Fruit fly (Drosophila melanogaster) whole organism, embryonic: Measurements from ENCODE around the gene ohgt.

Source experiments
- ATbp ChIP-seq: fragments of 200-800 bp; sonication (Bioruptor generic); optimal IDR thresholded peaks from 2 replicates; lab custom pipeline; 2017; ENCODE audit warnings: missing biosample characterization, mild to moderate bottlenecking, missing genetic modification characterization, missing genetic modification reagents
- CG10209 ChIP-seq: fragments of 200-800 bp; sonication (Bioruptor generic); optimal IDR thresholded peaks from 3 replicates; lab custom pipeline; 2017; ENCODE audit warnings: missing biosample characterization, mild to moderate bottlenecking, missing genetic modification characterization, missing genetic modification reagents
- CG10959 ChIP-seq: fragments of 200-800 bp; sonication (Bioruptor generic); IDR thresholded peaks from 2 replicates; pipeline ENCODE4 v1.3.6; 2022; ENCODE audit warnings: missing biosample characterization, missing genetic modification characterization
- CG10979 ChIP-seq: fragments of 200-800 bp; sonication (Bioruptor generic); optimal IDR thresholded peaks from 2 replicates; lab custom pipeline; 2018; ENCODE audit warnings: missing biosample characterization, mild to moderate bottlenecking, missing genetic modification characterization, moderate library complexity
- CG11085 ChIP-seq: fragments of 200-800 bp; sonication (Bioruptor generic); IDR thresholded peaks from 2 replicates; pipeline ENCODE4 v1.3.6; 2022; ENCODE audit warnings: missing biosample characterization, missing genetic modification characterization
- CG11504 ChIP-seq: fragments of 200-800 bp; sonication (Bioruptor generic); optimal IDR thresholded peaks from 3 replicates; lab custom pipeline; 2019; ENCODE audit warnings: missing biosample characterization, mild to moderate bottlenecking, missing genetic modification characterization, moderate library complexity
- CG12104 ChIP-seq: fragments of 200-800 bp; sonication (Bioruptor generic); optimal IDR thresholded peaks from 3 replicates; lab custom pipeline; 2016; ENCODE audit warnings: missing biosample characterization, missing genetic modification characterization
- CG12769 ChIP-seq: fragments of 200-800 bp; sonication (Bioruptor generic); optimal IDR thresholded peaks from 2 replicates; lab custom pipeline; 2019; ENCODE audit warnings: missing biosample characterization, mild to moderate bottlenecking, missing genetic modification characterization, moderate library complexity
- CG12942 ChIP-seq: fragments of 200-800 bp; sonication (Bioruptor generic); optimal IDR thresholded peaks from 3 replicates; lab custom pipeline; 2016; ENCODE audit warnings: missing biosample characterization, missing genetic modification characterization
- CG15514 ChIP-seq: fragments of 200-800 bp; sonication (Bioruptor generic); optimal IDR thresholded peaks from 3 replicates; lab custom pipeline; 2017; ENCODE audit warnings: missing biosample characterization, missing genetic modification characterization, mild to moderate bottlenecking, moderate library complexity, missing genetic modification reagents
- CG1603 ChIP-seq: fragments of 200-800 bp; sonication (Bioruptor generic); optimal IDR thresholded peaks from 2 replicates; lab custom pipeline; 2019; ENCODE audit warnings: missing biosample characterization, mild to moderate bottlenecking, missing genetic modification characterization, moderate library complexity
- CG16863 ChIP-seq: fragments of 200-800 bp; sonication (Bioruptor generic); optimal IDR thresholded peaks from 3 replicates; lab custom pipeline; 2016; ENCODE audit warnings: missing biosample characterization, missing genetic modification characterization
- CG1832 ChIP-seq: fragments of 200-800 bp; sonication (Bioruptor generic); optimal IDR thresholded peaks from 2 replicates; lab custom pipeline; 2017; ENCODE audit warnings: missing biosample characterization, mild to moderate bottlenecking, missing genetic modification characterization, inconsistent platforms
- CG18619 ChIP-seq: fragments of 200-800 bp; sonication (Bioruptor generic); optimal IDR thresholded peaks from 3 replicates; lab custom pipeline; 2017; ENCODE audit warnings: missing biosample characterization, mild to moderate bottlenecking, missing genetic modification characterization
- CG2120 ChIP-seq: fragments of 200-800 bp; sonication (Bioruptor generic); optimal IDR thresholded peaks from 3 replicates; lab custom pipeline; 2016; ENCODE audit warnings: missing biosample characterization, missing genetic modification characterization
- CG2199 ChIP-seq: fragments of 200-800 bp; sonication (Bioruptor generic); IDR thresholded peaks from 3 replicates; pipeline ENCODE4 v1.3.6; 2022; ENCODE audit warnings: missing biosample characterization, missing genetic modification characterization
- CG30020 ChIP-seq: fragments of 200-800 bp; optimal IDR thresholded peaks from 2 replicates; lab custom pipeline; 2019; ENCODE audit warnings: missing biosample characterization, mild to moderate bottlenecking, missing genetic modification characterization, moderate library complexity
- CG4730 ChIP-seq: fragments of 200-800 bp; sonication (Bioruptor generic); IDR thresholded peaks from 2 replicates; pipeline ENCODE4 v1.3.6; 2022; ENCODE audit warnings: missing biosample characterization, missing genetic modification characterization
- CG6791 ChIP-seq: fragments of 200-800 bp; sonication (Bioruptor generic); IDR thresholded peaks from 3 replicates; pipeline ENCODE4 v1.3.6; 2022; ENCODE audit warnings: missing biosample characterization, missing genetic modification characterization; ENCODE audit not compliant: partially characterized antibody
- CG8924 ChIP-seq: fragments of 200-800 bp; optimal IDR thresholded peaks from 3 replicates; lab custom pipeline; 2019; ENCODE audit warnings: missing biosample characterization, mild to moderate bottlenecking, missing genetic modification characterization, moderate library complexity
- CG9817 ChIP-seq: fragments of 200-800 bp; sonication (Bioruptor generic); optimal IDR thresholded peaks from 2 replicates; lab custom pipeline; 2018; ENCODE audit warnings: missing biosample characterization, mild to moderate bottlenecking, missing genetic modification characterization, moderate library complexity
- Doc3 ChIP-seq: fragments of 200-800 bp; sonication (Bioruptor generic); IDR thresholded peaks from 3 replicates; pipeline ENCODE4 v1.3.6; 2022; ENCODE audit warnings: missing biosample characterization, missing genetic modification characterization; ENCODE audit not compliant: partially characterized antibody
- Drgx ChIP-seq: fragments of 200-800 bp; sonication (Bioruptor generic); IDR thresholded peaks from 2 replicates; pipeline ENCODE4 v1.3.6; 2022; ENCODE audit warnings: missing biosample characterization, missing genetic modification characterization
- Ets65A ChIP-seq: fragments of 200-800 bp; sonication (Bioruptor generic); peaks from one replicate; lab custom pipeline; 2016; ENCODE audit warnings: missing biosample characterization, missing genetic modification characterization
- Fer3 ChIP-seq: fragments of 200-800 bp; sonication (Bioruptor generic); optimal IDR thresholded peaks from 2 replicates; lab custom pipeline; 2018; ENCODE audit warnings: missing biosample characterization, mild to moderate bottlenecking, missing genetic modification characterization, moderate library complexity
- Hr3 ChIP-seq: fragments of 200-800 bp; sonication (Bioruptor generic); optimal IDR thresholded peaks from 3 replicates; lab custom pipeline; 2016; ENCODE audit warnings: missing biosample characterization, missing genetic modification characterization
- Neu2 ChIP-seq: fragments of 200-800 bp; sonication (Bioruptor generic); optimal IDR thresholded peaks from 3 replicates; lab custom pipeline; 2016; ENCODE audit warnings: missing biosample characterization, missing genetic modification characterization, borderline replicate concordance
- NfI ChIP-seq: fragments of 200-800 bp; sonication (Bioruptor generic); optimal IDR thresholded peaks from 3 replicates; lab custom pipeline; 2018; ENCODE audit warnings: missing biosample characterization, mild to moderate bottlenecking, missing genetic modification characterization, moderate library complexity
- Oli ChIP-seq: fragments of 200-800 bp; sonication (Bioruptor generic); optimal IDR thresholded peaks from 2 replicates; lab custom pipeline; 2018; ENCODE audit warnings: missing biosample characterization, mild to moderate bottlenecking, missing genetic modification characterization, moderate library complexity
- Pdp1 ChIP-seq, 2 experiments: fragments of 200-800 bp; sonication (Bioruptor generic); optimal IDR thresholded peaks; 3 replicates each; lab custom pipeline; 2016; ENCODE audit warnings: missing biosample characterization in 2 of 2, missing genetic modification characterization in 2 of 2, mild to moderate bottlenecking in 1 of 2, moderate library complexity in 1 of 2
- Sox102F ChIP-seq: fragments of 200-800 bp; sonication (Bioruptor generic); optimal IDR thresholded peaks from 2 replicates; lab custom pipeline; 2018; ENCODE audit warnings: missing biosample characterization, mild to moderate bottlenecking, missing genetic modification characterization, moderate library complexity
- caup ChIP-seq: fragments of 200-800 bp; sonication (Bioruptor generic); optimal IDR thresholded peaks from 3 replicates; lab custom pipeline; 2017; ENCODE audit warnings: missing biosample characterization, mild to moderate bottlenecking, missing genetic modification characterization, moderate library complexity; ENCODE audit not compliant: severe bottlenecking
- cg ChIP-seq: fragments of 200-800 bp; sonication (Bioruptor generic); optimal IDR thresholded peaks from 3 replicates; lab custom pipeline; 2019; ENCODE audit warnings: missing biosample characterization, mild to moderate bottlenecking, missing genetic modification characterization, moderate library complexity
- corto ChIP-seq: fragments of 200-800 bp; sonication (Bioruptor generic); optimal IDR thresholded peaks from 2 replicates; lab custom pipeline; 2016; ENCODE audit warnings: missing biosample characterization, mild to moderate bottlenecking, missing genetic modification characterization, moderate library complexity
- exex ChIP-seq: fragments of 200-800 bp; sonication (Bioruptor generic); optimal IDR thresholded peaks from 4 replicates; lab custom pipeline; 2018; ENCODE audit warnings: missing biosample characterization, mild to moderate bottlenecking, missing genetic modification characterization, moderate library complexity
- fd3F ChIP-seq: fragments of 200-800 bp; sonication (Bioruptor generic); optimal IDR thresholded peaks from 2 replicates; lab custom pipeline; 2018; ENCODE audit warnings: missing biosample characterization, mild to moderate bottlenecking, missing genetic modification characterization, moderate library complexity
- inv ChIP-seq: fragments of 200-800 bp; sonication (Bioruptor generic); IDR thresholded peaks from 2 replicates; pipeline ENCODE4 v1.3.6; 2022; ENCODE audit warnings: missing biosample characterization, missing genetic modification characterization; ENCODE audit not compliant: partially characterized antibody
- nom ChIP-seq: fragments of 200-800 bp; sonication (Bioruptor generic); optimal IDR thresholded peaks from 2 replicates; lab custom pipeline; 2017; ENCODE audit warnings: missing biosample characterization, missing genetic modification characterization, mild to moderate bottlenecking, moderate library complexity, missing genetic modification reagents
- otp ChIP-seq: fragments of 200-800 bp; sonication (Bioruptor generic); IDR thresholded peaks from 3 replicates; pipeline ENCODE4, ENCODE4 v1.3.6; 2022; ENCODE audit warnings: missing biosample characterization, missing genetic modification characterization
- peb ChIP-seq: fragments of 200-800 bp; sonication (Bioruptor generic); IDR thresholded peaks from 2 replicates; pipeline ENCODE4 v1.3.6; 2022; ENCODE audit warnings: missing biosample characterization, missing genetic modification characterization
- phol ChIP-seq: fragments of 200-800 bp; sonication (Bioruptor generic); optimal IDR thresholded peaks from 3 replicates; lab custom pipeline; 2018; ENCODE audit warnings: missing biosample characterization, mild to moderate bottlenecking, missing genetic modification characterization, moderate library complexity
- prd ChIP-seq, 3 experiments: fragments of >200 bp in 2 of 3; fragments of 200-800 bp in 1 of 3; sonication (Bioruptor generic) in 1 of 3; optimal IDR thresholded peaks in 2 of 3; IDR thresholded peaks in 1 of 3; 2 replicates in 2 of 3; 3 replicates in 1 of 3; pipeline versions ENCODE4 v1.3.6 to Lab custom; 2017 to 2022; ENCODE audit warnings: missing biosample characterization in 1 of 3, missing genetic modification characterization in 1 of 3
- row ChIP-seq: fragments of 200-800 bp; sonication (Bioruptor generic); IDR thresholded peaks from 3 replicates; pipeline ENCODE4 v1.3.6; 2022; ENCODE audit warnings: missing biosample characterization, missing genetic modification characterization
- sc ChIP-seq, 3 experiments: fragments of >200 bp in 2 of 3; fragments of 200-800 bp in 1 of 3; sonication (Bioruptor generic) in 1 of 3; optimal IDR thresholded peaks; 2 replicates in 2 of 3; 3 replicates in 1 of 3; lab custom pipeline; 2017; ENCODE audit warnings: mild to moderate bottlenecking in 1 of 3, missing biosample characterization in 1 of 3, missing genetic modification characterization in 1 of 3, missing genetic modification reagents in 1 of 3
- sens ChIP-seq: fragments of 200-800 bp; sonication (Bioruptor generic); peaks from one replicate; lab custom pipeline; 2016; ENCODE audit warnings: missing biosample characterization, missing genetic modification characterization
- ssp ChIP-seq: fragments of 200-800 bp; sonication (Bioruptor generic); IDR thresholded peaks from 2 replicates; pipeline ENCODE4 v1.3.6; 2022; ENCODE audit warnings: missing biosample characterization, missing genetic modification characterization
- tin ChIP-seq: fragments of 200-800 bp; sonication (Bioruptor generic); optimal IDR thresholded peaks from 3 replicates; lab custom pipeline; 2016; ENCODE audit warnings: missing biosample characterization, missing genetic modification characterization
- trh ChIP-seq: fragments of 200-800 bp; sonication (Bioruptor generic); optimal IDR thresholded peaks from 2 replicates; lab custom pipeline; 2016; ENCODE audit warnings: missing biosample characterization, missing genetic modification characterization

ohgt gene

DNA sequence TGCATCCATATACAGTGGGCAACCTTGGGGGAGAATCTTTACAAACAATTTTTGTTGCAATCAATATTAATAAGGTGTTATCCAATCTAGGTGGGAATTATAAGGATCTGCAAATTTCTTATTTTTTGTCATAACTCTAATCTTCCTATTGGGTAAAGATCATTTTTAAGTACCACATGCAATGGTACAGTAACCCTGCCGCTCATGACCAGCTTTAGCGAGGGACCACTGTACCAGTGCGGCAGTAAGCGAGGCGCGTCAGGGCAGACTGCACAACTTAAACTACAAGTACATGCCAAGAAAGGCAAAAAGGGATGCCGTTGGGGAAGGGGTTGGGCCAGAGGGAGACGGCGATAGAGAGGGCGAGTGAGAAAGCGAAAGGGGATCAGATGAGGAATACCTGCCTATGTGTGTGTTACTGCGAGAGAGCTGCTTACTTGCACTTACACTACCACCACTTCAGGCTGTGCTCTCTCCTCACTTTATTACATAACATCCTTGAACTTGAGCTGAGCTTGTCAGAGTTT lies 33.6 kb downstream of the ohgt start (continued):
- TF ChIP-seq CG2199 (GFP tag; lab: Robert Waterston, UW) (no peak), CG11085 (no peak), otp (no peak), CG11504 (tag; lab: Kevin White, UChicago) (no peak), CG9817 (tag; lab: Kevin White, UChicago) (no peak), Ets65A (GFP tag; lab: Kevin White, UChicago) (peak; percentile 74), CG6791 (GFP tag; lab: Robert Waterston, UW) (no peak), Sox102F (GFP tag; lab: Kevin White, UChicago) (peak; percentile 15), CG12769 (tag; lab: Kevin White, UChicago) (no peak), CG12104 (GFP tag; lab: Kevin White, UChicago) (no peak), CG16863 (no peak), Drgx (peak; percentile 47; the same call in 1 of the 2 replicates), tin (GFP tag; lab: Kevin White, UChicago) (no peak), caup (GFP tag; lab: Kevin White, UChicago) (no peak), Neu2 (GFP tag; lab: Kevin White, UChicago) (no peak), sc (optimal IDR thresholded peaks at IDR 0.05; lab: Kevin White, UChicago) (no peak), sc (GFP tag; optimal IDR thresholded peaks at IDR 0.05; lab: Kevin White, UChicago) (no peak), Fer3 (tag; lab: Kevin White, UChicago) (no peak), CG18619 (GFP tag; lab: Kevin White, UChicago) (no peak), NfI (GFP tag; lab: Kevin White, UChicago) (no peak), trh (GFP tag; lab: Kevin White, UChicago) (no peak), CG4730 (GFP tag; lab: Robert Waterston, UW) (no peak), CG1603 (tag; lab: Kevin White, UChicago) (peak; percentile 3), CG30020 (no peak), CG8924 (tag; lab: Kevin White, UChicago) (no peak), prd (optimal IDR thresholded peaks at IDR 0.05; lab: Kevin White, UChicago) (no peak), prd (GFP tag; IDR thresholded peaks at IDR 0.05; lab: Robert Waterston, UW) (peak; percentile 20; the same call in 1 of the 3 replicates), ssp (GFP tag; lab: Robert Waterston, UW) (no peak), inv (GFP tag; lab: Robert Waterston, UW) (no peak), cg (peak; percentile 5), sens (GFP tag; lab: Kevin White, UChicago) (peak; percentile 79), Hr3 (GFP tag; lab: Kevin White, UChicago) (no peak), CG2120 (no peak), CG10959 (GFP tag; lab: Robert Waterston, UW) (no peak), fd3F (GFP tag; lab: Kevin White, UChicago) (no peak), CG15514 (GFP tag; lab: Kevin White, UChicago) (no peak), exex (no peak), ATbp (GFP tag; lab: Kevin White, UChicago) (no peak), CG10209 (GFP tag; lab: Kevin White, UChicago) (no peak), CG1832 (GFP tag; lab: Kevin White, UChicago) (peak; percentile 34), Doc3 (GFP tag; lab: Robert Waterston, UW) (no peak), peb (GFP tag; lab: Robert Waterston, UW) (no peak), phol (peak; percentile 2), row (GFP tag; lab: Robert Waterston, UW) (peak; percentile 30; the same call in 1 of the 3 replicates), CG10979 (tag; lab: Kevin White, UChicago) (peak; percentile 25), nom (GFP tag; lab: Kevin White, UChicago) (peak; percentile 85), Pdp1 (GFP tag; optimal IDR thresholded peaks at IDR 0.05; lab: Kevin White, UChicago) (peak in 1 of 2 experiments; percentile 73), CG12942 (GFP tag; lab: Kevin White, UChicago) (no peak), corto (GFP tag; lab: Kevin White, UChicago) (peak; percentile 73), Oli (tag; lab: Kevin White, UChicago) (no peak)
